Worm (Caenorhabditis elegans): ENCODE results near the gene Y53G8AR.1.

- TF ChIP-seq dmd-4 (tag; optimal IDR thresholded peaks at IDR 0.05; ENCODE audit: borderline replicate concordance) (no peak), ahr-1 (tag; optimal IDR thresholded peaks at IDR 0.05) (no peak), fkh-6 (tag; optimal IDR thresholded peaks at IDR 0.05) (no peak), ceh-6 (GFP tag; optimal IDR thresholded peaks at IDR 0.05) (no peak), fkh-10 (GFP tag; optimal IDR thresholded peaks at IDR 0.05) (no peak), T23F11.4 (GFP tag; optimal IDR thresholded peaks at IDR 0.05) (no peak), pqm-1 (tag; optimal IDR thresholded peaks at IDR 0.05) (no peak), che-1 (tag; optimal IDR thresholded peaks at IDR 0.05) (no peak), pax-1 (tag; optimal IDR thresholded peaks at IDR 0.05) (no peak), pha-4 (tag; optimal IDR thresholded peaks at IDR 0.05) (no peak), eyg-1 (tag; optimal IDR thresholded peaks at IDR 0.05) (no peak)
Observed at ce11 chrIII:3308940-3309339, 23.9 kb upstream of the Y53G8AR.1 start.
